Worm (Caenorhabditis elegans): ENCODE results near the gene C25E10.16.

DNA sequence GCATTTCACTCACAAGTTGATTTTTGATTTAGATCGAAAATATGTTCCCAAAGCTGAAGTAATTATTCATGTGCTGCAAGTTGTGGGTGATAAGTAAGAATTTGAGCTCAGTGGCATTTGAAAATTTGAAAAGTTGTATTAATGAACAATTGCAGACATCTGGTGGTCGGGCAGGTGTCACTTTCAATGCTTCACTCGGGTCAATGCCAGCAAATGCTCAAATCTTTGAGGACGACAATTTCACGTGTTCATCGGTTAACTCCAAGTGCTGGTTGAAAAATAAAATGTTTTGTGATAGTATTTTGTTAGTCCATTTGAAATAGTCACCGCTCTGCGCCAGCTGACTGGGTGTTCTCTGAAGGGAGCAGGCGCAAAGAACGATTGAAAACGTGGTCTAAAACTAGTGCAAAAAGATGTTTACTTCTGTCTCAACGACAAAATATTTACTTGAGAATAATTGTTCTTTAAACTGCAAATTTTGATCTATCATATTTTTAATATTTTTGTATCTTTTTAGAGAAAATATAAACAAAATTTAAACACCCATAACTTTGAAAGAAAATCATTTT lies 34.8 kb upstream of the C25E10.16 start:
- TF ChIP-seq ama-1 (optimal IDR thresholded peaks at IDR 0.05) (no peak), tra-4 (tag; optimal IDR thresholded peaks at IDR 0.05) (no peak), scrt-1 (GFP tag; IDR thresholded peaks at IDR 0.05) (no peak), flt-1 (GFP tag; IDR thresholded peaks at IDR 0.05) (no peak), tbx-11 (GFP tag; IDR thresholded peaks at IDR 0.05) (no peak), tbx-37 (GFP tag; conservative IDR thresholded peaks at IDR 0.05) (no peak), ceh-36 (tag; optimal IDR thresholded peaks at IDR 0.05) (no peak), ceh-13 (GFP tag; optimal IDR thresholded peaks at IDR 0.05) (no peak), aly-1 (tag; optimal IDR thresholded peaks at IDR 0.05) (no peak), F13C5.2 (tag; optimal IDR thresholded peaks at IDR 0.05) (no peak)
